Worm (Caenorhabditis elegans): ENCODE measurements around the gene Y52E8A.1.

Y52E8A.1 gene

DNA sequence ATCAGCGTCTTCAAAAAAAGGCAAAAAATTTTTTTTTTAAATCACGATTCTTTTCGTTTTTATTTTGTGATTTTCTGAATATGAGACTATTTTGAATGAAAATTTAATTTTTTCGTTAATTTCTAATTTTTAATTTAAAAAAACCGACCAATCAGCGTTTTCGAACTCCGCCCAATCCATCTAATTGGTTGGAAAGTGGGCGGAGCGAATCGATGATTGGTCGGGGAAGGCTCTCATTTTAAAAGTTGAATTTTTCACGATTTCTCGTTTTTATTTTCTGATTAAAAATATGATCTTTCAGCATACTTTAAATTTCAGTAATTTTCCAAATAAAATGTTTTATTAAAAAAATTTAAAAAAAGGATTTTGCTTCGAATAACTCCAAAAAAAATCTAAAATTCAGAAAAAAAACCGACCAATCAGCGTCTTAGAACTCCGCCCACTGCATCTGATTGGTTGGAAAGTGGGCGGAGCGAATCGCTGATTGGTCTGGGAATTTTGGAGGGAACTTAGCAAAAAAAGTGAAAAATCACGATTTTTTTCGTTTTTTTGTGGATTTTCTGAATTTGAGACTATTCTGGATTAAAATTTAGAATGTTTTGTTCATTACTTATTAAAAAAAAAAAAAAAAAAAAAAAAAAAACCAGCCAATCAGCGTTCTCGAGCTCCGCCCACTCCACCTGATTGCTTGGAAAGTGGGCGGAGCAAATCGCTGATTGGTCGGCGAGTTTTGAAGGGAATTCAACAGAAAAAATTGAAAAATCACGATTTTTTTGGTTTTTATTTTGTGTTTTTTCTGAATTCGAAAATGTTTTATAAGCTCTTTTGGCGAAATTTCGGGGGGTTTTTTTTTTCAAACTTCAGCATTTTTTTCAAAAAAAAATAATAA lies 37.3 kb upstream of the Y52E8A.1 start:
- TF ChIP-seq mec-3 (tag; optimal IDR thresholded peaks at IDR 0.05; ENCODE audit: borderline replicate concordance): no peak
- TF ChIP-seq nfya-1 (tag; optimal IDR thresholded peaks at IDR 0.05): peak; percentile 81

DNA sequence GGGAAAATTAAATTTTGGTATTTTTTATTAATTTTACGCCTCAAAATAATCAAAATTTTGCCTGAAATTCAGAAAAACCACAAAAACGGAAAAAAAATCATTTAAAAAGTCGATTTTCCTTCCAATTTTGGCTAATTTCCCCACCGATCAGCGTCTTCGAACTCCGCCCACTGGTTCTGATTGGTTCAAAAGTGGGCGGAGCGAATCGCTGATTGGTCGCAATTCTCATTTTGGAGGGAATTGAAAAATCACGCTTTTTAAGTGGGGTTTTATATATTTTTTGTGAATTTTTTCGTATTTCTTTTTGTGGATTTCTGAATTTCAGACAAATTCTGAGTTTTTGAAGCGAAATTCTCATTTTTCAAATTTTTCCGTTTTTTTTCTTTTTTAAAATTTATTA lies 34.9 kb upstream of the Y52E8A.1 start:
- TF ChIP-seq npax-4 (tag; optimal IDR thresholded peaks at IDR 0.05) (no peak), nfya-1 (tag; optimal IDR thresholded peaks at IDR 0.05) (peak; percentile 83)

DNA sequence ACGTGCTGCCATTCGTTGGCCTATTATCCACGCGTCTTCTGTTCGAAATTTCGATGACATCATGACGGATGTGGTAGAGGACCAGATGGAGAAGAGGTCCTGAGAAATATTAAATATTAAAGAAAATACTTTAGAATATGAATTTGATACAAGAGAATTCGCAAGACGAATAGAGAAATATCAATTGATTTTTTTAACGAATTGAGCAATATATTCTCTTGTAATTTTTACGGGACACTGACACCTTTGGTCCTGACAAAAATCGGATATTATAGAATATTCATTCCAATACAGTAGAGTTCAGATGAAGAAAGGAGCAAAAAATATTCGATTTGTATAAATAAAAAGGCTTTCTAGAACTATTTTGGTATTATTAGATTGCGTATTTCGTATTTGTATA lies 33.8 kb upstream of the Y52E8A.1 start, which contains the start of gene C01F1.6:
Gene C01F1.6 (minus strand): TSS at position 101 of the 400 bp plus-strand sequence.
- TF ChIP-seq ceh-31 (tag; optimal IDR thresholded peaks at IDR 0.05) (no peak), mec-3 (tag; optimal IDR thresholded peaks at IDR 0.05; ENCODE audit: borderline replicate concordance) (no peak), zip-5 (tag; optimal IDR thresholded peaks at IDR 0.05) (no peak), unc-3 (GFP tag; conservative IDR thresholded peaks at IDR 0.05) (no peak), unc-3 (tag; optimal IDR thresholded peaks at IDR 0.05) (no peak), gmeb-2 (tag; optimal IDR thresholded peaks at IDR 0.05) (no peak), lim-6 (tag; optimal IDR thresholded peaks at IDR 0.05) (no peak), pros-1 (tag; optimal IDR thresholded peaks at IDR 0.05) (no peak), ets-4 (tag; optimal IDR thresholded peaks at IDR 0.05) (no peak), C38D4.7 (GFP tag; optimal IDR thresholded peaks at IDR 0.05) (no peak), fax-1 (tag; optimal IDR thresholded peaks at IDR 0.05) (no peak), ceh-18 (tag; optimal IDR thresholded peaks at IDR 0.05) (no peak), nhr-11 (tag; optimal IDR thresholded peaks at IDR 0.05) (no peak), pha-2 (tag; optimal IDR thresholded peaks at IDR 0.05) (no peak), fkh-6 (tag; optimal IDR thresholded peaks at IDR 0.05) (no peak), ceh-34 (tag; optimal IDR thresholded peaks at IDR 0.05) (no peak), ceh-6 (GFP tag; optimal IDR thresholded peaks at IDR 0.05) (no peak)

DNA sequence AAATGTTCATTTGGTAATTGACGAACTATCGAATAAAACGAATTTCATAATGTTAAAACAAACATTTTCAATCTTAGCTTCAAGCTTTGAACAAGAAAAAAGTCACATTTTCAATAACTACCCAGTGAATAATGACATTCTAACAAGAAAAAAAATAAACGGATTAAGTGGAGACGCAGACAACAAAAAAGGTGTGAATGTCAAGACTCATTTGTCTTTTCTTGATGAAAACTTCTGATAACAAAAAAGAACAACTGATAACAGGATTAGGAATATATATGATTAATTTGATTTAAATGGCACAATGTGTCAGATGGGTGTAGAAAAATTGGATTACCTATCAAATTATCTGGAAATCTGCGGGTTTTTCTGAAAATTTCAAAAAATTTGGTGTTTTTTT lies 33.3 kb upstream of the Y52E8A.1 start:
- TF ChIP-seq elt-2 (tag; optimal IDR thresholded peaks at IDR 0.05) (peak; percentile 50), lin-11 (tag; optimal IDR thresholded peaks at IDR 0.05) (no peak), elt-4 (tag; optimal IDR thresholded peaks at IDR 0.05) (no peak), unc-86 (tag; optimal IDR thresholded peaks at IDR 0.05) (no peak), ceh-34 (tag; optimal IDR thresholded peaks at IDR 0.05) (no peak), pat-9 (tag; optimal IDR thresholded peaks at IDR 0.05) (no peak), nfya-1 (tag; optimal IDR thresholded peaks at IDR 0.05) (no peak)

DNA sequence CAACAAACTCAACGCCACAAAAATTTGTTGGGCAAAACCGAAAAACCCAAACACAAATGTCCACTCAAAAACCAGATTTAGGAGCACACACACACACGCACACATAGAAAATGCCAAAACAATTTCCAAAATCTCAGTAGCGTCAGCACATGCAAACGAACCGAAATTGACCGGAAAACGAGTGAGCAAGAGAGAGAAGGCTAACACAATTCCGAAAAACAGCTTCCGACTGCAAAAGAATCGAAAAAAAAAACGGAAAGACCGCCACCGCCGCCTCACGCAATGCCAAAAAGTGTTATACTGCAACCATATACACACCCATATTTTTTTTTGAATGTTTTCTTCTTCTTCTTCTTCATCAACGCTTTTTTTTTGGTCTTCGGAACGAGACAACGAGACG lies 30.1 kb upstream of the Y52E8A.1 start:
- no peak for TF ChIP-seq zip-5 (tag; optimal IDR thresholded peaks at IDR 0.05)
- peak; percentile 79 for TF ChIP-seq unc-42 (tag; optimal IDR thresholded peaks at IDR 0.05)
- no peak for TF ChIP-seq ceh-48 (tag; optimal IDR thresholded peaks at IDR 0.05)

DNA sequence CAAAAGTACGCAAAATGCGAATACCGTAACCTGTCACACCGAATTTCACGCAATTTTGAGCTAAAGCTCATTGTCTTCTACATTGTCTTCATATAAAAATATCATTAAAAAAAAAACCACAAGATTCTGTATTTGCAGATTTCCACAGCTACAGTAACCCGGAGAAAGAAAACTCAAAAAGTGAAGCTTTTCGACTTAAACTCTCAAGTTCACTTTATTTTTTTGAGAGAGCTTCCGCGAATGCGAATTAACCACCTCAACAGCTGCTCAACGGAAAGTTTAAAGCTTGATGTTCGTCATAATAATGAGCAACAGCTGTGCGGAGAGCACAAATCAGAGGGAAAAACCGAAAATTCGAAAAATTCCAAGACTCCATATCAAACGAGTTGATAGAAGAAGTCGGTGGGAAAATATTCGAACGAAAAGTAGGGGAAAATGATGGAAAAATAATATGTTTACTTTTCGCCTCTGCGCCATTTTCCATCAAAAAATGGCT lies 28.8 kb upstream of the Y52E8A.1 start:
- TF ChIP-seq tbx-2 (tag; optimal IDR thresholded peaks at IDR 0.05): no peak
- no peak for TF ChIP-seq ceh-30 (tag; optimal IDR thresholded peaks at IDR 0.05)
- TF ChIP-seq Y22D7AL.16 (tag; optimal IDR thresholded peaks at IDR 0.05): no peak

DNA sequence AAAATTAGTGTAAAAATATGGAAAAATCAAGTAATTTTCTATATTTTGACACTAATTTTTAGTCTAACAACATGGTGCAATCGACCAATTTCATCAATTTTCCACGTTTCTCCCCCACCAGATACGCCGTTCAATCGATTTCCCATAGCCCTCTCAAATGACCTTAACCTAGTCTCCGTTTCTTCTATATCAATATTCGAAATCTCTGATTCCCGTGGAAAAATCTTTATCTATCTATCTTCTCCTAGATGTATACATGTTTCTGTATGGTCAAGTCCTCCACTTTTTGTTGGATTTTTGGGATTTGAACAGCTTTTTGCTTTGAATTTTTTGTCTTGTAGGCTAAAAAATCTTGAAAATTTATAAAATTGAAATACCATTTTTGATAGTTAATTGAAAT lies 27.7 kb upstream of the Y52E8A.1 start:
- no peak for TF ChIP-seq pros-1 (tag; optimal IDR thresholded peaks at IDR 0.05)
- TF ChIP-seq tbx-7 (tag; optimal IDR thresholded peaks at IDR 0.05): no peak
- no peak for TF ChIP-seq elt-4 (tag; optimal IDR thresholded peaks at IDR 0.05)
- no peak for TF ChIP-seq dve-1 (tag; optimal IDR thresholded peaks at IDR 0.05)
- TF ChIP-seq pha-2 (tag; optimal IDR thresholded peaks at IDR 0.05): no peak

Data from whole organism, late embryonic.